Worm (Caenorhabditis elegans) whole organism, L4 larva: ENCODE results near the gene fbxc-54.

Experiments
- fkh-10 ChIP-seq: fragments of 150-350 bp; optimal IDR thresholded peaks from 2 replicates; lab custom pipeline; 2014; ENCODE audit warnings: missing biosample characterization, missing genetic modification reagents, missing genetic modification characterization
- lin-13 ChIP-seq: fragments of 150-350 bp; optimal IDR thresholded peaks from 2 replicates; lab custom pipeline; 2014; ENCODE audit warnings: missing biosample characterization, missing genetic modification reagents, missing genetic modification characterization
- mxl-2 ChIP-seq: fragments of 200-800 bp; sonication (Bioruptor generic); conservative IDR thresholded peaks from 2 replicates; pipeline ENCODE4 v1.3.6; 2022; ENCODE audit warnings: missing genetic modification reagents, missing genetic modification characterization, missing compliant biosample characterization
- nhr-11 ChIP-seq: fragments of 150-350 bp; optimal IDR thresholded peaks from 2 replicates; lab custom pipeline; 2014; ENCODE audit warnings: missing biosample characterization, missing genetic modification characterization

- TF ChIP-seq nhr-11, result no peak
- TF ChIP-seq fkh-10 (GFP tag; lab: Kevin White, UChicago), result no peak
- TF ChIP-seq mxl-2 (GFP tag; lab: Robert Waterston, UW), result no peak
- TF ChIP-seq lin-13 (GFP tag; lab: Kevin White, UChicago), result no peak
Observed at ce11 chrII:12685-13084, 18.8 kb upstream of the fbxc-54 start, which contains the start of gene best-3.
